Worm (Caenorhabditis elegans) whole organism, L4 larva: ENCODE results near the gene srx-14.

ENCODE experiments used
- F26F4.8 ChIP-seq: fragments of 200-800 bp; sonication (Bioruptor generic); conservative IDR thresholded peaks from 2 replicates; pipeline ENCODE4 v1.3.6; 2022; ENCODE audit warnings: missing genetic modification characterization, missing compliant biosample characterization
- madf-9 ChIP-seq: fragments of 200-800 bp; sonication (Bioruptor generic); conservative IDR thresholded peaks from 2 replicates; pipeline ENCODE4 v1.3.6; 2022; ENCODE audit warnings: missing genetic modification reagents, missing genetic modification characterization, missing compliant biosample characterization

DNA sequence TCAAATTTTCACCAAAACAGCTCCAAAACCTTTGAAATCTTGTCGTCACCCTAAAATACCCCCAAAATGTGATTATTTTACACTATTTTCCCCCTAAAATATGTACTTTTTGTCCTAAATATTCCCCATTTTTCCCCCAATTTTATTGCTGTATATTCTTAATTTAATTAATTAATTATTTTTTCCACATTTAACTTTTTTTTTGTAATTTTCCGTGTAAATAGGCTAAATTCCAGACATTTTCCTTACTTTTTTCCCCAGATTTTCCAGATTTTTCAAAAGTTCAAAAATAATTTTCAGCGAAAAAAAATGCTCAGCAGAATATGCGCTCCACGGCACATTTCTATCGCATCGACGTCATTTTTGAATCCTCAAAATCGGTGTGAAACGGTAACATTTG, 16.4 kb downstream of the srx-14 start, which contains the start of gene cox-18:
- TF ChIP-seq F26F4.8 (GFP tag; lab: Robert Waterston, UW) (no peak), madf-9 (GFP tag; lab: Robert Waterston, UW) (no peak)
